Worm (Caenorhabditis elegans): ENCODE results near the gene lev-9.

lev-9 gene

DNA sequence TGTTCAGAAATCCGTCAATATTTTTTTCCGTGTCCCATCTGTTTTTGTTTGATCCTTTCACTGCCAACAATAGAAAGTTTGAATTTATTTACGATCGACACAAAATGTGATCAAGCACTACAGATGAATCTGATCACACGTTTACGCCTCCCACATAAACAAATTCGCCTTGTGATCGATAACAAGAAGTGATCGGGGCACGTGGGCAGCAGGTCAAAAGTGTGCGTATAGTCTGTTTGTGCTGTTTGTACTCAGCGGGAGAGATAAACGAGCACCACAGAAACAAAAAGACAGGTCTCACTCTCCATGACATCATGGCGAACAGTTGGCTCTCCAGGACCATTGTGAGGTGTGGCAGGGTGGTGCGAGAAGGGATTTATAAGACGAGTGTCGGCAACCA lies 36.0 kb downstream of the lev-9 start (continued):
- TF ChIP-seq nhr-237 (tag; optimal IDR thresholded peaks at IDR 0.05), result no peak
- peak; percentile 28 for TF ChIP-seq pqm-1 (tag; optimal IDR thresholded peaks at IDR 0.05)
- TF ChIP-seq nhr-76 (tag; optimal IDR thresholded peaks at IDR 0.05), result no peak
- TF ChIP-seq nhr-10 (tag; optimal IDR thresholded peaks at IDR 0.05), result peak; percentile 84
- TF ChIP-seq nhr-6 (tag; optimal IDR thresholded peaks at IDR 0.05), result peak; percentile 44
- TF ChIP-seq zfp-2 (tag; optimal IDR thresholded peaks at IDR 0.05), result no peak
- peak; percentile 38 for TF ChIP-seq ztf-7 (tag; optimal IDR thresholded peaks at IDR 0.05)
- TF ChIP-seq tra-1 (GFP tag; IDR thresholded peaks at IDR 0.05), result peak; percentile 92
- TF ChIP-seq pha-4 (GFP tag; IDR thresholded peaks at IDR 0.05), result peak; percentile 63
- TF ChIP-seq pha-4 (tag; optimal IDR thresholded peaks at IDR 0.05), result peak; percentile 66
- no peak for TF ChIP-seq arid-1 (GFP tag; conservative IDR thresholded peaks at IDR 0.05)
- TF ChIP-seq mep-1 (tag; optimal IDR thresholded peaks at IDR 0.05), result peak; percentile 78
- TF ChIP-seq php-3 (GFP tag; IDR thresholded peaks at IDR 0.05), result peak; percentile 92
- peak; percentile 90 for TF ChIP-seq nhr-102 (tag; optimal IDR thresholded peaks at IDR 0.05)
- 0 out of 2 replicates have a peak, but pooled peaks have one; percentile 24 for TF ChIP-seq snpc-1.2 (GFP tag; IDR thresholded peaks at IDR 0.05)
- peak in 1 of 2 experiments; percentile 98 for TF ChIP-seq unc-62 (GFP tag; optimal IDR thresholded peaks at IDR 0.05 in 1 of 2)
- TF ChIP-seq unc-62 (tag; optimal IDR thresholded peaks at IDR 0.05), result no peak
- TF ChIP-seq fos-1 (tag; optimal IDR thresholded peaks at IDR 0.05), result peak; percentile 16
- peak in 1 of 2 experiments; percentile 88 for TF ChIP-seq hif-1 (tag; optimal IDR thresholded peaks at IDR 0.05)
- TF ChIP-seq aha-1 (tag), result peak; percentile 18
- TF ChIP-seq F37D6.2 (tag; optimal IDR thresholded peaks at IDR 0.05), result no peak
- TF ChIP-seq set-16 (GFP tag; IDR thresholded peaks at IDR 0.05), result peak; percentile 45; the same call in 1 of the 2 replicates
- no peak for TF ChIP-seq zag-1 (tag; optimal IDR thresholded peaks at IDR 0.05)
- TF ChIP-seq T26A8.4 (GFP tag; IDR thresholded peaks at IDR 0.05), result peak; percentile 52
- peak; percentile 38 to 63 for TF ChIP-seq lsy-2 (tag; optimal IDR thresholded peaks at IDR 0.05)
- TF ChIP-seq saeg-2 (GFP tag; IDR thresholded peaks at IDR 0.05), result peak; percentile 83
- peak; percentile 87 for TF ChIP-seq nhr-48 (tag; optimal IDR thresholded peaks at IDR 0.05)
- TF ChIP-seq nhr-28 (tag; optimal IDR thresholded peaks at IDR 0.05), result peak; percentile 100
- TF ChIP-seq rbr-2 (tag; optimal IDR thresholded peaks at IDR 0.05), result peak; percentile 20
- TF ChIP-seq nhr-11 (tag; optimal IDR thresholded peaks at IDR 0.05), result peak; percentile 97
- peak; percentile 89 for TF ChIP-seq mdt-29 (GFP tag; IDR thresholded peaks at IDR 0.05)
- TF ChIP-seq ceh-20 (GFP tag; IDR thresholded peaks at IDR 0.05), result peak; percentile 27; the same call in 1 of the 2 replicates
- no peak for TF ChIP-seq unc-39 (tag; optimal IDR thresholded peaks at IDR 0.05)
- peak; percentile 76 for TF ChIP-seq mxl-2 (GFP tag; conservative IDR thresholded peaks at IDR 0.05)
- peak; percentile 91 for TF ChIP-seq dve-1 (tag; optimal IDR thresholded peaks at IDR 0.05; ENCODE audit: insufficient read depth)
- peak; percentile 1 for TF ChIP-seq dpl-1 (GFP tag; optimal IDR thresholded peaks at IDR 0.05)
- no peak for TF ChIP-seq unc-130 (GFP tag; optimal IDR thresholded peaks at IDR 0.05)
- peak; percentile 59 to 96 for TF ChIP-seq daf-16 (GFP tag; optimal IDR thresholded peaks at IDR 0.05)
- TF ChIP-seq daf-16 (tag; optimal IDR thresholded peaks at IDR 0.05), result peak; percentile 99
- TF ChIP-seq T20F7.1 (GFP tag; optimal IDR thresholded peaks at IDR 0.05), result peak; percentile 62
- no peak for TF ChIP-seq Y5F2A.4 (GFP tag; optimal IDR thresholded peaks at IDR 0.05)
- peak; percentile 72; the same call in 1 of the 2 replicates for TF ChIP-seq zfp-3 (GFP tag; conservative IDR thresholded peaks at IDR 0.05)
- TF ChIP-seq mes-2 (tag; optimal IDR thresholded peaks at IDR 0.05; ENCODE audit: poor library complexity, severe bottlenecking), result peak; percentile 46
- TF ChIP-seq madf-5 (GFP tag; IDR thresholded peaks at IDR 0.05), result no peak
- no peak for TF ChIP-seq D1046.2 (GFP tag; IDR thresholded peaks at IDR 0.05)
- TF ChIP-seq mdl-1 (tag; optimal IDR thresholded peaks at IDR 0.05), result peak; percentile 49 to 94
- TF ChIP-seq hmg-1.1 (GFP tag; IDR thresholded peaks at IDR 0.05), result peak; percentile 50
- no peak for TF ChIP-seq madf-9 (GFP tag; conservative IDR thresholded peaks at IDR 0.05)
- TF ChIP-seq nhr-111 (GFP tag; optimal IDR thresholded peaks at IDR 0.05), result no peak
- no peak for TF ChIP-seq daf-8 (GFP tag; IDR thresholded peaks at IDR 0.05)
- peak; percentile 69 for TF ChIP-seq gei-8 (GFP tag; optimal IDR thresholded peaks at IDR 0.05)
- no peak for TF ChIP-seq lir-3 (tag; optimal IDR thresholded peaks at IDR 0.05)
